Worm (Caenorhabditis elegans) whole organism, L1 larva: ENCODE measurements around the gene T05H10.1.

Source experiments
- C16A3.4 ChIP-seq: fragments of 150-350 bp; optimal IDR thresholded peaks from 2 replicates; lab custom pipeline; 2014; ENCODE audit warnings: missing biosample characterization, missing genetic modification characterization
- C34B4.2 ChIP-seq: sonication (generic microtip); optimal IDR thresholded peaks from 2 replicates; lab custom pipeline; 2017; ENCODE audit warnings: mild to moderate bottlenecking, missing genetic modification characterization, missing compliant biosample characterization
- F16B12.6 ChIP-seq: fragments of 150-350 bp; optimal IDR thresholded peaks from 2 replicates; lab custom pipeline; 2014; ENCODE audit warnings: missing biosample characterization, missing genetic modification characterization
- alr-1 ChIP-seq: fragments of 200-800 bp; sonication (Bioruptor generic); optimal IDR thresholded peaks from 2 replicates; lab custom pipeline; 2018; ENCODE audit warnings: borderline replicate concordance, mild to moderate bottlenecking, missing genetic modification characterization, missing compliant biosample characterization
- aly-2 ChIP-seq: fragments of 150-350 bp; optimal IDR thresholded peaks from 2 replicates; lab custom pipeline; 2014; ENCODE audit warnings: missing biosample characterization, missing genetic modification characterization
- ama-1 ChIP-seq: fragments of 150-350 bp; optimal IDR thresholded peaks from 2 replicates; lab custom pipeline; 2014
- ceh-8 ChIP-seq: fragments of 200-800 bp; sonication (Bioruptor generic); optimal IDR thresholded peaks from 2 replicates; lab custom pipeline; 2018; ENCODE audit warnings: mild to moderate bottlenecking, missing genetic modification characterization, moderate library complexity, missing compliant biosample characterization
- dsc-1 ChIP-seq: sonication (generic microtip); optimal IDR thresholded peaks from 2 replicates; lab custom pipeline; 2016; ENCODE audit warnings: mild to moderate bottlenecking, missing genetic modification characterization, missing compliant biosample characterization
- efl-1 ChIP-seq, 4 experiments: fragments of 150-350 bp; optimal IDR thresholded peaks in 3 of 4; peaks in 1 of 4; 1 replicate in 1 of 4; 2 replicates in 3 of 4; lab custom pipeline; 2014; ENCODE audit warnings: missing biosample characterization in 2 of 4, missing genetic modification characterization in 2 of 4, missing genetic modification reagents in 2 of 4
- egl-13 ChIP-seq: sonication (generic microtip); optimal IDR thresholded peaks from 2 replicates; lab custom pipeline; 2016; ENCODE audit warnings: missing genotype, missing genetic modification reagents, missing genetic modification characterization, missing compliant biosample characterization
- egl-27 ChIP-seq, 2 experiments: fragments of 150-350 bp in 1 of 2; sonication (generic microtip); optimal IDR thresholded peaks; 3 replicates each; lab custom pipeline; 2017 to 2018; ENCODE audit warnings: missing biosample characterization in 2 of 2, missing genetic modification characterization in 2 of 2, missing genetic modification reagents in 2 of 2
- elt-2 ChIP-seq: sonication (generic microtip); optimal IDR thresholded peaks from 2 replicates; lab custom pipeline; 2016; ENCODE audit warnings: missing genetic modification characterization, mild to moderate bottlenecking, inconsistent platforms, missing compliant biosample characterization, missing genetic modification reagents
- ets-5 ChIP-seq: fragments of 200-800 bp; sonication (Bioruptor generic); IDR thresholded peaks from 2 replicates; pipeline ENCODE4 v1.3.6; 2022; ENCODE audit warnings: missing genetic modification characterization, missing compliant biosample characterization
- fkh-10 ChIP-seq: sonication (generic microtip); optimal IDR thresholded peaks from 2 replicates; lab custom pipeline; 2017; ENCODE audit warnings: missing biosample characterization, missing genetic modification reagents, missing genetic modification characterization
- fkh-8 ChIP-seq: sonication (generic microtip); optimal IDR thresholded peaks from 2 replicates; lab custom pipeline; 2016; ENCODE audit warnings: mild to moderate bottlenecking, missing genetic modification characterization, missing compliant biosample characterization
- fos-1 ChIP-seq: fragments of 150-350 bp; optimal IDR thresholded peaks from 2 replicates; lab custom pipeline; 2014; ENCODE audit warnings: missing biosample characterization, missing genetic modification characterization
- grh-1 ChIP-seq: fragments of 200-800 bp; sonication (Bioruptor generic); IDR thresholded peaks from 2 replicates; pipeline ENCODE4 v1.3.6; 2022; ENCODE audit warnings: missing genetic modification reagents, missing genetic modification characterization, missing compliant biosample characterization
- hlh-4 ChIP-seq: sonication (generic microtip); optimal IDR thresholded peaks from 2 replicates; lab custom pipeline; 2016; ENCODE audit warnings: mild to moderate bottlenecking, missing genetic modification characterization, missing compliant biosample characterization
- hpl-2 ChIP-seq: fragments of 150-350 bp; optimal IDR thresholded peaks from 2 replicates; lab custom pipeline; 2014; ENCODE audit warnings: missing biosample characterization, missing genetic modification reagents, missing genetic modification characterization
- jun-1 ChIP-seq: fragments of 150-350 bp; optimal IDR thresholded peaks from 2 replicates; lab custom pipeline; 2014; ENCODE audit warnings: missing biosample characterization, missing genetic modification reagents, missing genetic modification characterization
- lin-13 ChIP-seq: fragments of 150-350 bp; optimal IDR thresholded peaks from 2 replicates; lab custom pipeline; 2014; ENCODE audit warnings: missing biosample characterization, missing genetic modification reagents, missing genetic modification characterization
- lin-14 ChIP-seq: fragments of 200-800 bp; sonication (Bioruptor generic); optimal IDR thresholded peaks from 2 replicates; lab custom pipeline; 2018; ENCODE audit warnings: mild to moderate bottlenecking, missing genetic modification characterization, moderate library complexity, missing compliant biosample characterization
- lin-15B ChIP-seq: fragments of 150-350 bp; sonication (generic microtip); optimal IDR thresholded peaks from 3 replicates; lab custom pipeline; 2014; ENCODE audit warnings: missing biosample characterization, missing genetic modification characterization
- lin-35 ChIP-seq, 2 experiments: fragments of 150-350 bp; optimal IDR thresholded peaks; 2 replicates each; lab custom pipeline; 2014; ENCODE audit warnings: missing biosample characterization in 2 of 2, missing genetic modification characterization in 2 of 2, missing genetic modification reagents in 2 of 2
- lin-39 ChIP-seq: fragments of 150-350 bp; optimal IDR thresholded peaks from 2 replicates; lab custom pipeline; 2014; ENCODE audit warnings: missing biosample characterization, missing genetic modification reagents, missing genetic modification characterization
- lir-3 ChIP-seq: sonication (generic microtip); optimal IDR thresholded peaks from 2 replicates; lab custom pipeline; 2016; ENCODE audit warnings: mild to moderate bottlenecking, missing genetic modification characterization, moderate library complexity, missing compliant biosample characterization; ENCODE audit not compliant: poor library complexity
- lsy-2 ChIP-seq, 2 experiments: fragments of 150-350 bp; optimal IDR thresholded peaks; 2 replicates each; lab custom pipeline; 2014; ENCODE audit warnings: missing biosample characterization in 2 of 2, missing genetic modification characterization in 2 of 2
- mdl-1 ChIP-seq, 2 experiments: fragments of 150-350 bp; optimal IDR thresholded peaks; 2 replicates each; lab custom pipeline; 2014 to 2017; ENCODE audit warnings: missing biosample characterization in 2 of 2, missing genetic modification characterization in 2 of 2, inconsistent platforms in 1 of 2
- mef-2 ChIP-seq: fragments of 150-350 bp; optimal IDR thresholded peaks from 2 replicates; lab custom pipeline; 2014; ENCODE audit warnings: missing biosample characterization, missing genetic modification characterization
- mep-1 ChIP-seq: fragments of 150-350 bp; optimal IDR thresholded peaks from 2 replicates; lab custom pipeline; 2014; ENCODE audit warnings: missing biosample characterization, missing genetic modification characterization
- nhr-20 ChIP-seq: sonication (generic microtip); optimal IDR thresholded peaks from 2 replicates; lab custom pipeline; 2016; ENCODE audit warnings: mild to moderate bottlenecking, missing genetic modification characterization, missing compliant biosample characterization
- nhr-28 ChIP-seq: fragments of 150-350 bp; optimal IDR thresholded peaks from 2 replicates; lab custom pipeline; 2014; ENCODE audit warnings: missing biosample characterization, missing genetic modification characterization
- nhr-47 ChIP-seq: sonication (generic microtip); optimal IDR thresholded peaks from 2 replicates; lab custom pipeline; 2016; ENCODE audit warnings: mild to moderate bottlenecking, missing genetic modification characterization, moderate library complexity, missing compliant biosample characterization
- nhr-76 ChIP-seq: sonication (generic microtip); optimal IDR thresholded peaks from 2 replicates; lab custom pipeline; 2017; ENCODE audit warnings: missing biosample characterization, missing genetic modification characterization
- nhr-85 ChIP-seq: sonication (generic microtip); peaks from one replicate; lab custom pipeline; 2016; ENCODE audit warnings: missing genetic modification characterization, inconsistent platforms, missing compliant biosample characterization
- nhr-90 ChIP-seq: sonication (generic microtip); optimal IDR thresholded peaks from 2 replicates; lab custom pipeline; 2016; ENCODE audit warnings: mild to moderate bottlenecking, missing genetic modification characterization, missing compliant biosample characterization; ENCODE audit not compliant: poor library complexity
- pax-3 ChIP-seq: fragments of 200-800 bp; sonication (Bioruptor generic); optimal IDR thresholded peaks from 2 replicates; lab custom pipeline; 2018; ENCODE audit warnings: mild to moderate bottlenecking, missing genetic modification characterization, moderate library complexity, missing compliant biosample characterization
- pqm-1 ChIP-seq: sonication (generic microtip); optimal IDR thresholded peaks from 3 replicates; lab custom pipeline; 2017; ENCODE audit warnings: missing biosample characterization, missing genetic modification characterization
- rnt-1 ChIP-seq: sonication (generic microtip); optimal IDR thresholded peaks from 2 replicates; lab custom pipeline; 2016; ENCODE audit warnings: mild to moderate bottlenecking, missing genetic modification characterization, moderate library complexity, missing compliant biosample characterization
- skn-1 ChIP-seq: fragments of 150-350 bp; optimal IDR thresholded peaks from 2 replicates; lab custom pipeline; 2014; ENCODE audit warnings: missing biosample characterization, missing genetic modification characterization
- snpc-4 ChIP-seq: fragments of 150-350 bp; optimal IDR thresholded peaks from 2 replicates; lab custom pipeline; 2014; ENCODE audit warnings: missing biosample characterization, missing genetic modification characterization
- snu-23 ChIP-seq: sonication (generic microtip); optimal IDR thresholded peaks from 2 replicates; lab custom pipeline; 2016; ENCODE audit warnings: missing genetic modification characterization, missing compliant biosample characterization
- sox-4 ChIP-seq: sonication (generic microtip); optimal IDR thresholded peaks from 2 replicates; lab custom pipeline; 2016; ENCODE audit warnings: missing genetic modification characterization, missing compliant biosample characterization
- sup-37 ChIP-seq: fragments of 200-800 bp; sonication (Bioruptor generic); optimal IDR thresholded peaks from 2 replicates; lab custom pipeline; 2018; ENCODE audit warnings: mild to moderate bottlenecking, missing genetic modification characterization, missing compliant biosample characterization
- swsn-7 ChIP-seq: sonication (generic microtip); optimal IDR thresholded peaks from 2 replicates; lab custom pipeline; 2016; ENCODE audit warnings: missing genetic modification characterization, missing compliant biosample characterization
- tlp-1 ChIP-seq: fragments of 150-350 bp; optimal IDR thresholded peaks from 2 replicates; lab custom pipeline; 2014; ENCODE audit warnings: missing biosample characterization, missing genetic modification characterization
- unc-130 ChIP-seq: fragments of 150-350 bp; optimal IDR thresholded peaks from 2 replicates; lab custom pipeline; 2017; ENCODE audit warnings: missing biosample characterization, missing genetic modification characterization, inconsistent platforms
- unc-62 ChIP-seq: fragments of 150-350 bp; optimal IDR thresholded peaks from 2 replicates; lab custom pipeline; 2014; ENCODE audit warnings: missing biosample characterization, missing genetic modification reagents, missing genetic modification characterization
- unc-86 ChIP-seq: sonication (generic microtip); optimal IDR thresholded peaks from 2 replicates; lab custom pipeline; 2016; ENCODE audit warnings: missing genetic modification characterization, missing compliant biosample characterization
- unc-98 ChIP-seq: fragments of 200-800 bp; sonication (Bioruptor generic); IDR thresholded peaks from 2 replicates; pipeline ENCODE4 v1.3.6; 2022; ENCODE audit warnings: missing genetic modification characterization, missing compliant biosample characterization
- xbp-1 ChIP-seq: sonication (generic microtip); optimal IDR thresholded peaks from 2 replicates; lab custom pipeline; 2016; ENCODE audit warnings: missing genetic modification characterization, missing compliant biosample characterization
- zip-4 ChIP-seq: fragments of 200-800 bp; sonication (Bioruptor generic); optimal IDR thresholded peaks from 2 replicates; lab custom pipeline; 2018; ENCODE audit warnings: mild to moderate bottlenecking, missing genetic modification characterization, moderate library complexity, missing compliant biosample characterization
- ztf-4 ChIP-seq: fragments of 150-350 bp; optimal IDR thresholded peaks from 2 replicates; lab custom pipeline; 2014; ENCODE audit warnings: missing biosample characterization, missing genetic modification characterization

Gene T05H10.1

DNA sequence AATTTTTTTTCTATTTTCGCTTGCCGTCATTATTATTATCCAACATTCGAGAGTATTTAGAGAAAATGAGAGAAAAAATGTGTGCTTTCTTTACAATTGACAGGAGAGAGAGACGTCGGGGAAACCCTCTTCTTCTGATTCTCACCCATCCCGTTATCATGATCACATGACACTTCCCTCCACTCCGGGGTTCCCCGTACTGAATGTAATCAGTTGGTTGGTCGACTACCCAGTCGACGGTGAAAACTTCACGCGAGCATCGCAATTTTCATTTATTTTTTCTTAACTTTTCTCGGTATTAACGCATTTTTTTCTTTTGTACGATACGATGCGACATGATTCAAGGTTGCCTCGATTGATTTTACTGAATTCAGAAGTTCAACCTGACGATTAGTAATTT lies 26.2 kb upstream of the T05H10.1 start (continued):
- TF ChIP-seq zip-4 (no peak), ztf-4 (tag; lab: Kevin White, UChicago) (peak; percentile 4), efl-1 (optimal IDR thresholded peaks at IDR 0.05; lab: Kevin White, UChicago) (peak; percentile 18 to 31), efl-1 (GFP tag; optimal IDR thresholded peaks at IDR 0.05 in 1 of 2; lab: Kevin White, UChicago) (peak in 1 of 2 experiments; percentile 42), snu-23 (GFP tag; lab: Kevin White, UChicago) (peak; percentile 63), unc-86 (tag; lab: Kevin White, UChicago) (no peak), aly-2 (no peak), lir-3 (tag; lab: Kevin White, UChicago) (peak; percentile 40), mdl-1 (tag; optimal IDR thresholded peaks at IDR 0.05; lab: Kevin White, UChicago) (peak in 1 of 2 experiments; percentile 83), sup-37 (GFP tag; lab: Kevin White, UChicago) (no peak), xbp-1 (tag; lab: Kevin White, UChicago) (no peak), skn-1 (tag; lab: Kevin White, UChicago) (peak; percentile 52), tlp-1 (no peak), mef-2 (no peak), unc-130 (tag; lab: Kevin White, UChicago) (peak; percentile 91), C16A3.4 (peak; percentile 59), ceh-8 (GFP tag; lab: Kevin White, UChicago) (no peak), nhr-76 (tag; lab: Kevin White, UChicago) (no peak), nhr-20 (tag; lab: Kevin White, UChicago) (peak; percentile 70), lsy-2 (tag; optimal IDR thresholded peaks at IDR 0.05; lab: Kevin White, UChicago) (peak; percentile 35 to 76), pqm-1 (no peak), fkh-10 (no peak), lin-35 (GFP tag; optimal IDR thresholded peaks at IDR 0.05; lab: Kevin White, UChicago) (peak in 1 of 2 experiments; percentile 54), lin-13 (GFP tag; lab: Kevin White, UChicago) (no peak), jun-1 (tag; lab: Kevin White, UChicago) (peak; percentile 62), mep-1 (tag; lab: Kevin White, UChicago) (peak; percentile 23), alr-1 (tag; lab: Kevin White, UChicago) (no peak), lin-14 (GFP tag; lab: Kevin White, UChicago) (peak; percentile 73), F16B12.6 (tag; lab: Kevin White, UChicago) (no peak), unc-98 (GFP tag; lab: Robert Waterston, UW) (no peak), grh-1 (GFP tag; lab: Robert Waterston, UW) (no peak), lin-39 (no peak), snpc-4 (no peak), hlh-4 (tag; lab: Kevin White, UChicago) (no peak), nhr-47 (tag; lab: Kevin White, UChicago) (peak; percentile 35), pax-3 (no peak), nhr-85 (tag; lab: Kevin White, UChicago) (peak; percentile 64), egl-27 (tag; optimal IDR thresholded peaks at IDR 0.05; lab: Kevin White, UChicago) (no peak), nhr-28 (no peak), ama-1 (no peak), sox-4 (no peak), rnt-1 (tag; lab: Kevin White, UChicago) (peak; percentile 62), hpl-2 (GFP tag; lab: Kevin White, UChicago) (no peak), fos-1 (no peak)

DNA sequence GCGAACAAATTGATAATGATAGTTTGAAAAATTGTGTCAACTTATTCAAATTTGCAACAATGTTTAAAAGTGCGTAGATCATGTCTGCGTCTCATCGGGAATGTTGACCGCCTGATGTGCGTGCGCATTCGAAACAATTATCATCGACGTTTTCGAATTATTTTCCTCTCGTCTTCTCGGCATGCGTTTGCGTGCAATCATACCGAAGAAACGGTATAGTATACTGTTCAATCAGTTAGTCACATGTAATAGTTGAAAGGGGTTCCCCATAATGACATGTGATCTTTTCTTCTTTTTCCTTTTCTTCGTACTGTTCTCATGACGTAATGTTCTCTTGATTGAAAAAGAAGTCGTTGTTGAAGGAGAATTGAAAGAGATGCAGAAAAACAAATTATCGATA lies 25.6 kb upstream of the T05H10.1 start:
- TF ChIP-seq dsc-1 (tag; lab: Kevin White, UChicago) = no peak
- TF ChIP-seq elt-2 = peak; percentile 82
- no peak for TF ChIP-seq lin-15B (tag; lab: Kevin White, UChicago)
- peak; percentile 50 for TF ChIP-seq hpl-2 (GFP tag; lab: Kevin White, UChicago)
- TF ChIP-seq grh-1 (GFP tag; lab: Robert Waterston, UW) = peak; percentile 59
- peak; percentile 43 for TF ChIP-seq xbp-1 (tag; lab: Kevin White, UChicago)
- peak; percentile 89 for TF ChIP-seq nhr-90 (tag; lab: Kevin White, UChicago)
- no peak for TF ChIP-seq egl-13 (tag; lab: Kevin White, UChicago)
- peak; percentile 19 to 95 for TF ChIP-seq mdl-1 (tag; optimal IDR thresholded peaks at IDR 0.05; lab: Kevin White, UChicago)
- peak; percentile 93 for TF ChIP-seq lin-14 (GFP tag; lab: Kevin White, UChicago)
- no peak for TF ChIP-seq fkh-8 (tag; lab: Kevin White, UChicago)
- TF ChIP-seq sox-4 = no peak
- no peak for TF ChIP-seq fkh-10
- TF ChIP-seq snu-23 (GFP tag; lab: Kevin White, UChicago) = peak; percentile 88
- no peak for TF ChIP-seq pax-3
- TF ChIP-seq nhr-76 (tag; lab: Kevin White, UChicago) = no peak
- TF ChIP-seq ets-5 (GFP tag; lab: Robert Waterston, UW) = no peak
- peak; percentile 80 for TF ChIP-seq swsn-7 (tag; lab: Kevin White, UChicago)
- TF ChIP-seq unc-62 (GFP tag; lab: Kevin White, UChicago) = no peak
- TF ChIP-seq C34B4.2 (tag; lab: Kevin White, UChicago) = no peak
- peak; percentile 54 for TF ChIP-seq jun-1 (tag; lab: Kevin White, UChicago)
